Worm (Caenorhabditis elegans) whole organism, mixed stage, embryonic: ENCODE measurements around the gene acs-21.
"Not testable (repeated sequence)": the region's sequence is repeated elsewhere in the genome, so short reads cannot be mapped to it uniquely, and the experiment has no call there.

ENCODE experiments used
- M03D4.4 ChIP-seq: sonication (generic microtip); optimal IDR thresholded peaks from 2 replicates; lab custom pipeline; 2017; ENCODE audit warnings: mild to moderate bottlenecking, missing genetic modification characterization, missing compliant biosample characterization
- blmp-1 ChIP-seq: fragments of 150-350 bp; optimal IDR thresholded peaks from 2 replicates; lab custom pipeline; 2014; ENCODE audit warnings: missing biosample characterization, missing genetic modification characterization
- ceh-43 ChIP-seq: fragments of 200-800 bp; sonication (Bioruptor generic); optimal IDR thresholded peaks from 2 replicates; lab custom pipeline; 2018; ENCODE audit warnings: mild to moderate bottlenecking, missing genetic modification characterization, moderate library complexity, missing compliant biosample characterization
- ceh-83 ChIP-seq: fragments of 200-800 bp; sonication (Bioruptor generic); optimal IDR thresholded peaks from 2 replicates; lab custom pipeline; 2018; ENCODE audit warnings: mild to moderate bottlenecking, missing genetic modification characterization, missing compliant biosample characterization
- ces-1 ChIP-seq: fragments of 150-350 bp; optimal IDR thresholded peaks from 2 replicates; lab custom pipeline; 2014; ENCODE audit warnings: missing biosample characterization, missing genetic modification reagents, missing genetic modification characterization
- cnd-1 ChIP-seq: fragments of 200-800 bp; sonication (Bioruptor generic); optimal IDR thresholded peaks from 2 replicates; lab custom pipeline; 2018; ENCODE audit warnings: mild to moderate bottlenecking, missing genetic modification characterization, missing compliant biosample characterization
- drap-1 ChIP-seq: fragments of 200-800 bp; sonication (Bioruptor generic); optimal IDR thresholded peaks from 3 replicates; lab custom pipeline; 2018; ENCODE audit warnings: mild to moderate bottlenecking, missing genetic modification characterization, missing compliant biosample characterization
- elt-1 ChIP-seq: sonication (generic microtip); optimal IDR thresholded peaks from 2 replicates; lab custom pipeline; 2017; ENCODE audit warnings: missing genetic modification characterization, mild to moderate bottlenecking, missing compliant biosample characterization, antibody characterized with exemption, moderate library complexity, borderline replicate concordance; ENCODE audit not compliant: insufficient read depth
- elt-3 ChIP-seq: fragments of 150-350 bp; optimal IDR thresholded peaks from 2 replicates; lab custom pipeline; 2014; ENCODE audit warnings: missing biosample characterization, missing genetic modification characterization
- flh-1 ChIP-seq: fragments of 200-800 bp; sonication (Bioruptor generic); optimal IDR thresholded peaks from 2 replicates; lab custom pipeline; 2018; ENCODE audit warnings: mild to moderate bottlenecking, missing genetic modification characterization, moderate library complexity, missing compliant biosample characterization
- ham-2 ChIP-seq: fragments of 200-800 bp; sonication (Bioruptor generic); optimal IDR thresholded peaks from 2 replicates; lab custom pipeline; 2018; ENCODE audit warnings: mild to moderate bottlenecking, missing genetic modification characterization, missing compliant biosample characterization
- hlh-1 ChIP-seq: fragments of 150-350 bp; optimal IDR thresholded peaks from 2 replicates; lab custom pipeline; 2014; ENCODE audit warnings: missing biosample characterization, missing genetic modification reagents, missing genetic modification characterization
- lin-13 ChIP-seq: fragments of 150-350 bp; optimal IDR thresholded peaks from 2 replicates; lab custom pipeline; 2014; ENCODE audit warnings: missing biosample characterization, missing genetic modification characterization
- lin-32 ChIP-seq: fragments of 200-800 bp; sonication (Bioruptor generic); optimal IDR thresholded peaks from 2 replicates; lab custom pipeline; 2018; ENCODE audit warnings: mild to moderate bottlenecking, missing genetic modification characterization, missing compliant biosample characterization
- lsy-2 ChIP-seq: fragments of 150-350 bp; optimal IDR thresholded peaks from 2 replicates; lab custom pipeline; 2014; ENCODE audit warnings: missing biosample characterization, missing genetic modification characterization
- mab-5 ChIP-seq: fragments of 150-350 bp; optimal IDR thresholded peaks from 2 replicates; lab custom pipeline; 2014; ENCODE audit warnings: missing biosample characterization, missing genetic modification characterization
- mep-1 ChIP-seq: fragments of 150-350 bp; optimal IDR thresholded peaks from 2 replicates; lab custom pipeline; 2017; ENCODE audit warnings: missing biosample characterization, missing genetic modification reagents, missing genetic modification characterization, inconsistent platforms
- nhr-12 ChIP-seq: fragments of 150-350 bp; optimal IDR thresholded peaks from 2 replicates; lab custom pipeline; 2014; ENCODE audit warnings: missing biosample characterization, missing genetic modification characterization
- nhr-2 ChIP-seq: fragments of 150-350 bp; optimal IDR thresholded peaks from 2 replicates; lab custom pipeline; 2014; ENCODE audit warnings: missing biosample characterization, missing genetic modification characterization
- nhr-237 ChIP-seq: fragments of 150-350 bp; optimal IDR thresholded peaks from 2 replicates; lab custom pipeline; 2014; ENCODE audit warnings: missing biosample characterization, missing genetic modification characterization
- nhr-28 ChIP-seq: fragments of 150-350 bp; optimal IDR thresholded peaks from 2 replicates; lab custom pipeline; 2014; ENCODE audit warnings: missing biosample characterization, missing genetic modification characterization
- pha-4 ChIP-seq: fragments of 150-350 bp; optimal IDR thresholded peaks from 2 replicates; lab custom pipeline; 2018; ENCODE audit warnings: missing biosample characterization, missing genetic modification reagents, missing genetic modification characterization
- sem-2 ChIP-seq: fragments of 200-800 bp; sonication (Bioruptor generic); optimal IDR thresholded peaks from 2 replicates; lab custom pipeline; 2018; ENCODE audit warnings: mild to moderate bottlenecking, missing genetic modification characterization, missing compliant biosample characterization
- snpc-4 ChIP-seq: fragments of 150-350 bp; optimal IDR thresholded peaks from 2 replicates; lab custom pipeline; 2014; ENCODE audit warnings: missing biosample characterization, missing genetic modification characterization
- sptf-1 ChIP-seq: sonication (generic microtip); optimal IDR thresholded peaks from 2 replicates; lab custom pipeline; 2017; ENCODE audit warnings: mild to moderate bottlenecking, missing genetic modification characterization, moderate library complexity, missing compliant biosample characterization
- tbx-8 ChIP-seq: fragments of 200-800 bp; sonication (Bioruptor generic); optimal IDR thresholded peaks from 2 replicates; lab custom pipeline; 2018; ENCODE audit warnings: mild to moderate bottlenecking, missing genetic modification characterization, moderate library complexity, missing compliant biosample characterization
- unc-120 ChIP-seq: sonication (generic microtip); optimal IDR thresholded peaks from 2 replicates; lab custom pipeline; 2017; ENCODE audit warnings: missing genetic modification characterization, missing compliant biosample characterization; ENCODE audit not compliant: poor library complexity, severe bottlenecking
- unc-39 ChIP-seq: fragments of 150-350 bp; optimal IDR thresholded peaks from 2 replicates; lab custom pipeline; 2014; ENCODE audit warnings: missing biosample characterization, missing genetic modification characterization
- unc-62 ChIP-seq: fragments of 150-350 bp; optimal IDR thresholded peaks from 2 replicates; lab custom pipeline; 2014; ENCODE audit warnings: missing biosample characterization, missing genetic modification reagents, missing genetic modification characterization
- zip-8 ChIP-seq: fragments of 150-350 bp; optimal IDR thresholded peaks from 2 replicates; lab custom pipeline; 2014; ENCODE audit warnings: missing biosample characterization, missing genetic modification characterization
- ztf-11 ChIP-seq: fragments of 150-350 bp; optimal IDR thresholded peaks from 2 replicates; lab custom pipeline; 2014; ENCODE audit warnings: missing biosample characterization, missing genetic modification characterization

acs-21 gene

ce11 chrV:3064418-3064817, 24.4 kb upstream of the acs-21 start, which contains the start of gene srt-16:
srt-16 (minus strand) TSS chrV:3064518.
- not testable (repeated sequence) for TF ChIP-seq unc-62 (GFP tag; lab: Kevin White, UChicago); lin-32 (GFP tag; lab: Kevin White, UChicago); nhr-237 (tag; lab: Kevin White, UChicago)

- no peak for TF ChIP-seq lsy-2
- no peak for TF ChIP-seq ceh-43
- no peak for TF ChIP-seq nhr-12 (tag; lab: Kevin White, UChicago)
- TF ChIP-seq hlh-1 (tag; lab: Kevin White, UChicago) = no peak
Measured at ce11 chrV:3065928-3066327, 22.9 kb upstream of the acs-21 start, which contains the start of gene srh-185. srh-185 (plus strand) TSS chrV:3066228.

ce11 chrV:3069101-3069500, 19.8 kb upstream of the acs-21 start, which contains the start of gene str-40:
str-40 (minus strand) TSS chrV:3069201.
- no peak for TF ChIP-seq unc-120 (tag; lab: Kevin White, UChicago)
- TF ChIP-seq lin-13 = no peak
- no peak for TF ChIP-seq ztf-11
- no peak for TF ChIP-seq lsy-2
- no peak for TF ChIP-seq snpc-4 (tag; lab: Kevin White, UChicago)
- TF ChIP-seq ham-2 (GFP tag; lab: Kevin White, UChicago) = no peak
- no peak for TF ChIP-seq zip-8 (tag; lab: Kevin White, UChicago)
- TF ChIP-seq ces-1 = no peak
- TF ChIP-seq tbx-8 (GFP tag; lab: Kevin White, UChicago) = no peak

ce11 chrV:3071548-3071947, 17.3 kb upstream of the acs-21 start, which contains the start of gene C50H11.13:
C50H11.13 (minus strand) TSS chrV:3071648.
- TF ChIP-seq lin-13 = no peak
- no peak for TF ChIP-seq ham-2 (GFP tag; lab: Kevin White, UChicago)
- TF ChIP-seq snpc-4 (tag; lab: Kevin White, UChicago) = no peak
- no peak for TF ChIP-seq unc-120 (tag; lab: Kevin White, UChicago)
- no peak for TF ChIP-seq lin-32 (GFP tag; lab: Kevin White, UChicago)
- TF ChIP-seq nhr-28 (tag; lab: Kevin White, UChicago) = no peak
- TF ChIP-seq sem-2 (GFP tag; lab: Kevin White, UChicago) = no peak
- no peak for TF ChIP-seq drap-1 (GFP tag; lab: Kevin White, UChicago)
- TF ChIP-seq unc-62 (GFP tag; lab: Kevin White, UChicago) = no peak
- TF ChIP-seq unc-39 (tag; lab: Kevin White, UChicago) = no peak
- no peak for TF ChIP-seq nhr-2 (tag; lab: Kevin White, UChicago)
- TF ChIP-seq ztf-11 = no peak
- TF ChIP-seq nhr-237 (tag; lab: Kevin White, UChicago) = no peak
- no peak for TF ChIP-seq ceh-43
- TF ChIP-seq M03D4.4 (tag; lab: Kevin White, UChicago) = no peak

ce11 chrV:3080792-3081191, 8.1 kb upstream of the acs-21 start, which contains the start of gene srt-5:
srt-5 (minus strand) TSS chrV:3080892.
- TF ChIP-seq nhr-12 (tag; lab: Kevin White, UChicago) (no peak), M03D4.4 (tag; lab: Kevin White, UChicago) (no peak), elt-3 (tag; lab: Kevin White, UChicago) (no peak), ham-2 (GFP tag; lab: Kevin White, UChicago) (no peak), mep-1 (no peak), cnd-1 (tag; lab: Kevin White, UChicago) (no peak), nhr-28 (tag; lab: Kevin White, UChicago) (no peak), flh-1 (no peak), sptf-1 (no peak), ceh-83 (GFP tag; lab: Kevin White, UChicago) (no peak), drap-1 (GFP tag; lab: Kevin White, UChicago) (no peak), mab-5 (no peak), sem-2 (GFP tag; lab: Kevin White, UChicago) (no peak), lin-32 (GFP tag; lab: Kevin White, UChicago) (no peak), lsy-2 (no peak), blmp-1 (tag; lab: Kevin White, UChicago) (no peak), pha-4 (tag; lab: Kevin White, UChicago) (no peak)

- TF ChIP-seq ham-2 (GFP tag; lab: Kevin White, UChicago) (no peak), nhr-237 (tag; lab: Kevin White, UChicago) (no peak), nhr-2 (tag; lab: Kevin White, UChicago) (no peak), nhr-12 (tag; lab: Kevin White, UChicago) (no peak), elt-1 (no peak), lin-32 (GFP tag; lab: Kevin White, UChicago) (no peak)
Measured at ce11 chrV:3081471-3081870, 7.4 kb upstream of the acs-21 start, which contains the start of gene srt-7. srt-7 (plus strand) TSS chrV:3081771.
